Fruit fly (Drosophila melanogaster) whole organism, larva: ENCODE results near the gene Rh4.

Source experiments
- noc ChIP-seq: fragments of 200-800 bp; sonication (Bioruptor generic); optimal IDR thresholded peaks from 3 replicates; lab custom pipeline; 2019; ENCODE audit warnings: missing biosample characterization, mild to moderate bottlenecking, missing genetic modification characterization, moderate library complexity

Gene Rh4

DNA sequence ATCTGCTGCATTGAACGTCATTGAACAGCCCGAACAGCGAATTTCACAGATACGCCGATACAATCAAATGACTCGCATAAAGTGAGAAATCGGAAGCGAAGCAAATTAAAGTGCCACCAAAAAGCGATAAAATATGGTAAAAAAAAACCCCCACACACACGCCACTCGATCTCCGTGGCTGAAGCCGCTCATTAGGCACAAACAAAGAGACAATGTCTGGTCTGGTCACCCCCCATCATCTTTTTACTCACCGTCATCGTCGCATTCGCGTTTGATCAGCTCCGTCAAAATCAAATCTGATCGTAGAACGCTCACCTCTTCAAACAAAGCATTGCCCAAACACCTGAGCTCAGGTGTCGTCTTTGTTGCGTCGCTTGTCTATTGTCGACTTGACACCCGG, 13.6 kb upstream of the Rh4 start:
- TF ChIP-seq noc (tag; lab: Kevin White, UChicago) = no peak

DNA sequence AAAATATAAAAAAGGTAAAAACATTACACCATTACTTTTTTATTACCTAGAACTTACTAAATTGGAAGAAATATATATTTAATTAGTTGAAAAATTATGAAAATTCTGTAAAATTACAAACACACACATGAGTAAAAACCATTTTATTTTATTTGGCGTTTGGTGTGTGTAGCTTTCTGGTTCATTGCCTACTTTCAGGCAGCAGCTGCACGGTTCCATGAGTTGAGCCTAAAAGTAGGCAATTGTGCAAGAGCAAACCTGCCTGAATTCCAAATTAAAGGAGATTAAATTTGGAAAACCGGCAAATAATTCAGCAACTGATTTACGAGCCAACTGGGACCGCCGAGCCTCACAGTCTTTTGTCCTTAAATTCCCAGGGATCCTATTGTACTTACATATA, 13.2 kb upstream of the Rh4 start:
- no peak for TF ChIP-seq noc (tag; lab: Kevin White, UChicago)

DNA sequence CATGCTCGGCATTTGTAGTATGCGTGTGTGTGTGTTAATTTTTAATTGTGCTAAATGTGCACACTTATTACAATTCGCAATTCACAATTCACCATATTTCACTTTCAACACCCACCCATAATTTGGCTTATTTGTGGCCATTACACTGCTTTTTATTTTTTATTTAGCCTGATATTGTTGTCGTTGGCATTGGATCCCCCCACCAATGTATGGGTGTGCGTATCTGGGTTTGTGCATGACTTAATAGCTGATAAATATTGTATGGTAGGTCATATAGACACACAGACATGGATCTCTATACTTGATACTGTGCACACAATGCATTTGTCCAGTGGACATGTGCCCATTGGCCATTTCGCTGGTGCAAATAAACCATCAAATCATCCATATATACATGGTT, 11.4 kb upstream of the Rh4 start:
- TF ChIP-seq noc (tag; lab: Kevin White, UChicago) = no peak

DNA sequence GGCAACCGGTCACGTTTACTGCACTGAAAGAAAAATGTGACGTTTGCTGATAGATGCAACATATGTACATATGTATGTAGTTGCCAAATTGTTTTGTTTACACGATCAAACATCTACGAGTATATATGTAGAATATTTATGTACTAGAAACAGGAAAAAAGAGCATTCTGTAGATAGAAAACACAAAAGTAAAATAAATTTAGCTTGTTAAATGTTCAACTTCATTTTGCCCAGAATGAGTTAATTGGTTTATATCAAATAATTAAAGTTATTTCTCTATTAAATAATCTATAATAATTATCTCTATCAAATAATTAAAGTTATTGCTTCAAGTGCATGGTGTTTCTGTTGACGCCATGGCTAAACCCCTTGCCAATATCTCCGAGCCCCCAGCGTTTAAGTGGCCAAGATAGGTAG, 10.8 kb upstream of the Rh4 start:
- no peak for TF ChIP-seq noc (tag; lab: Kevin White, UChicago)

DNA sequence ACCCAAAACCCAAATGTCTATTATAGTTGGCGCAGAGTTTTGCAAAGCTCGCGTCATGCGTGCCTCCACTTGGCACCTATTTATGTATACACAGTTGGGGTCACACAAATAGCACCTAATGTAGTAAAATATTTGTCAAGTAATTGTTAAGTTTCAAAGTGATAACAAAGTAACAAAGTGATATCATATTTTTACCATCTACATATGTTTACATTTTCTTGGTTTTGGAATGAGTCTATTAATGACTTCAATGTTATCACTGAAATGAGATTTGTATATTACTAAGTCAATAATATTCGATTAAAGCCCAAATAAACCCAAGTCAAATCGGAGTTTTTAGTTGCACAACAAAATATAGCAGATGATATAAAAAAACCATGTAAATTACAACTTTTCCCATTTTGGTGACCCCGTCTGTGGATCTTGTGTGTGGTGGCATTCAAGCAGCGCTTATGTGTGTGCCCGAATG, 10.2 kb upstream of the Rh4 start:
- TF ChIP-seq noc (tag; lab: Kevin White, UChicago) = peak; percentile 87

DNA sequence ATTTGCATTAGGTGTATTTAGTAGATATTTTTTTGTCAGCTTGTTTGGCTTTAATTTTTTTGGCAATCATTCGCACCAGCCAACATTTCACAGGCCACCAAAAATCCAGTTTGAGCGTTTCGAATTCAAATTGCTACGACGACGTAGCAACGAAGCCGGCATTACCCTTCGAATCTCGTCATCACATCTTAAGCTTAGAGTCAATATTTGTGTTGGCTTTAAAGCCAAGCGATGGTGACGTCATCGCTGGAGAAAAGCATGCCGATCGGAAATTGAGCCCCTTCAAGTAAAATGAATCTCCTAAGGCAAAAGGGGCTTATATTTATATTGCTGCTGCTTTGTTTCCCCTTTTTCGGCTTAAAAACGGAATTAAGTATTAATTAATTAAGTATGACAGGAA, 9.3 kb upstream of the Rh4 start:
- TF ChIP-seq noc (tag; lab: Kevin White, UChicago) = no peak

DNA sequence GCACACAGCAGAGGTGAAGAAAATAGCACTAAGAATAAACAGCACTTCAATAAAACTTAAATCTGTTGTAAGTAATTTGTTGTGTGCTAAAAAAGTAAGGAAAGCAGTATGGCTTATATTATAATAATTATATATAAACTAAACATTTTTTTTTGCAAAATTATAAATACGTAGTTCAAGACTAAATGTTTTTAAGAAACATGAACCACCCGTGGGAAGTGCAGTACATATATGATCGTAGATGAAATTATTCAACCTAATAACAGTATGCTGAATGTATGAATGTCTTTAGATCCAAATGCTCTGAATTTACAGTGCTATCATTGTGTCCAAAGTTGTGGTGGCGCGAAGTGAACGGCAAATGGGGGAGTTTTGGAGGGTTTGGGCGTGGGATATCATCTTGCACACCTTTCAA, 8.4 kb upstream of the Rh4 start:
- no peak for TF ChIP-seq noc (tag; lab: Kevin White, UChicago)

DNA sequence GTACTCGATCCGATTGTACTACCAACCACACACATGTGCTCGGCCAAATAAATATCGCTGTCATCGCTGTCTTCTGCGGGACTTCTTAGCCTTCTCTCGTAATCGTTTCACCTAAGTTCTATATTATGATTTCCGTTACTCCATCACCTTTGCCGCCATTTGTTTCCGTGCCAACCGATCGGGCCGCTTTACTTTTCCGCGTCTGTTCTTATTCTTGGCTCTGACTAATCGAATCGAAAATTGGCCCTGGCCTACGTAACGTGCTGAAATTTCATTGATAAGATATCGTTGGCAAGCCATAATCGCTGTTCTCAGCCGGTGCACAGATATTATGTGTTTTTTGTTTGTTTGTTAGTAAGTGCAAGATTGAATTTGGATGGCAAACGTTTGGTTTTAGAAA, 4.9 kb upstream of the Rh4 start:
- no peak for TF ChIP-seq noc (tag; lab: Kevin White, UChicago)

DNA sequence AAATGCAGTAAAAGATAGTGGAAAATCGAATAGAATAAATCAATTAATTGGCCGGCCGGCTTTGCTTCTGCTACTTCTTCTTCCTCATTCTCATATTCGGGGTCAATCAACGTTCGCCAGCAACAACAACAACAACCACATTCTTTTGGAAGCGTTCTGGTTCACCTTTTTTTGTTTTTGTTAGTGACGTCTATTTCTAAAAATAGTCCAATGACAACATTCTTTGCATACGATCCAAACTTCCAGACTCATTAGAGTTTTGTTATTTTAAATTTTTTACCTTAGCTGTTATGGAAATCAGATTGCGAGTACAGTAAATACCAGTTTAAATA, 3.5 kb upstream of the Rh4 start:
- no peak for TF ChIP-seq noc (tag; lab: Kevin White, UChicago)

DNA sequence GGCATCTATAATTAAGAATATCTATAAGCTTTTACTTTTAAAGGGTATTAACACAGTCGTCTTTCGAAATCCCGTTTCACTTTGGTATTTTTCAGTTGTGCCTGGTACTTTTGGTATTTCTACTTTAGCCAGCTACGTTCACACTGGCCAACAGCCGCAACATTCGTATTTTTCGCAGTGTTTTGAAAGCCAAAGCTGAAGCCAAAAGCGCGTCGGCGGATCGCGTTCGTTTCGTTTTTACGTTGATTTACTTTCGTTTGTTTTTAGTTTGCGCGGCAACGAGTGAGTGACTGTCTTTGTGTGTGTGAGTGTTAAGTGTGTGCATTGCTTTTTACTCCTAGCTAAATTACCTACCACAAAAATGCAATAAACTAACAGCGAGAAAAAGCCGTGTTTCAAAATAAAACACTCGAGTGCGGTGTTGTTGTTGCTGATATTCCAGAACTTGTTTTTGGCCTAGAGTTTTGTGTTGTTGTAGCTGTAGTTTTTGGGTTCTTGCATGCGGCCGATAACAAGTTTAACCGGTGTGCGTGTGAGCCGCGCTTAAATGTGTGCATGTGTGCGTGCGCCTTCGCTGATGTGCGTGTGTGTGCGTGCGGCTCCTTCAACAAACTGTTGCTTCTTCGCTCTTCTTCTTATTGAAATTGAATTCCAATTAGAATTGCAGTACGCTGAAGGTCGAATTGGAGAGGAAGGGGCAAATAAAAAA, 3.0 kb upstream of the Rh4 start, which contains the start of gene Lmpt:
Gene Lmpt (plus strand): TSS at position 173 of the 709 bp plus-strand sequence.
- TF ChIP-seq noc (tag; lab: Kevin White, UChicago) = no peak

DNA sequence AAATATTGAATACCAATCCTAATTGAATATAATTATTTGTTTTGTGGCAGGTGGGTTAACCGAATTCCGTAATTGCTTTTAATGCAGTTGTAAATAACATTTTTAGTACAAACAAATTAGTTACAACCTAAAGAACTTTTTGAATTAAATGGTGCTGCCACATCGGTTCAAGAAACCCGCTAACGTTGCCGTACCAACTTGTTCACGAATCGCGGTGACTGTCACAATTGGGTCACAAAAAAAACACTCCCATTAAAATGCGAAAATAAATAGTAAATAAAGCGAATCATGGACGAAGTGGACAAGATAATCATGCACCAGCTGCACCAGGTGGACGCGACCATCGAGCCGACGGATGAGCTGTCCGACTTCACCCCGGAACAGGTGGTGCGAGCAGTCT, 641 bp upstream of the Rh4 start, which contains the start of gene CG9951:
Gene CG9951 (plus strand): TSS at position 207 of the 400 bp plus-strand sequence.
- TF ChIP-seq noc (tag; lab: Kevin White, UChicago) = no peak

DNA sequence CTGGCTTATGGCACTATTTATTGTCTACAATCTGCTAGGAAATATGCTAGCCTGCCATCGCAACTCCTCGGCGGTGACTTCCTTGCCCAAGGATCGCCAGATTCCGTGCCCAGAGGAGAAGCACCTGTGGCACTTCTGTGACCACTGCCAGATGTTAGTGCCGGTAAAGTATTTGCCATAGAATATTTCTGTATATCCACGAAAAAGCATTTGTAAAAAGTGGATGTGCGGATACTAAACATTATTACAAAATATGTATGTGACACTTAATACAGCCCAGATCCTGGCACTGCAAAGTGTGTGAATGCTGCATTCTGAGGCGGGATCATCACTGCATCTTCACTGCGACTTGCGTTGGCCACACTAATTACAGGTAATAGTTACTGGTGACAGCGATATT, 1.4 kb downstream of the Rh4 start:
- no peak for TF ChIP-seq noc (tag; lab: Kevin White, UChicago)

DNA sequence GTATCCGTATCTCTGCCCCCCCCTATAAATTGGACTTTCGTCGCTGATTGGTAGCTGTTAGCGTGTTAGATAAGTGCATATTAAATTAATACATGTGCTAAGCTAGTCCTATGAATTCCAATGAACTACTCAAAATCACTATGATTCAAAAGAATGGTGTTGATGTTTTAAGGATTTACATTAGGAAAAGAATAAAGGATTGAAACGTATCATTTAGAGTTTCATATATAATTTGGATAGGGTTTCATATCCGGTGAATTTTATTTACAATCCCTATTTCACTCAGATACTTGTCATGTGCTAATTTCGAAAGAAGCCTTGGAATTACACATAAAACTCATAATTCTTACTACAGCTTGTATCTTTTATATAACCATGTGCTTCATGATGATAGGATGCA, 2.0 kb downstream of the Rh4 start, which contains the start of gene CG13029:
Gene CG13029 (plus strand): TSS at position 301 of the 400 bp plus-strand sequence.
- no peak for TF ChIP-seq noc (tag; lab: Kevin White, UChicago)

DNA sequence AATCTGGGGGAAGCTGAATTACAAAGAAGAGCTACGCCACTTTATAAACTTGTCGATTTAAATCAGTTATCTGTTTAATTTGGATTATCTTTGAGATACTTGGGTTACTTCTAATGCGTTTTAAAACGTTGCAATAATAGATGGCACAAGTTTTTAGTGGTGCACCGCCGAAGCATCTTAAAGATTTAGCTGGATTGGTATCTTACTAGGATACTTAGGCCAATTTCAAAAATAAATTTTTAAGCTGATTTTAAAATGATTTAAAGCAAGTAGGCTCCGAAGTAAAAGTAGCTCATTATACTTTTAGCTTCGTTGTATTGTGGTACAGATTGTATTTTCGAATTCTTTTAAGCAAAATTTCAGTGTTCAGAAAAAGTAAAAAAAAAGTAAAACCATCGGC, 3.5 kb downstream of the Rh4 start, which contains the start of gene sinah:
Gene sinah (plus strand): TSS at position 301 of the 400 bp plus-strand sequence.
- no peak for TF ChIP-seq noc (tag; lab: Kevin White, UChicago)

DNA sequence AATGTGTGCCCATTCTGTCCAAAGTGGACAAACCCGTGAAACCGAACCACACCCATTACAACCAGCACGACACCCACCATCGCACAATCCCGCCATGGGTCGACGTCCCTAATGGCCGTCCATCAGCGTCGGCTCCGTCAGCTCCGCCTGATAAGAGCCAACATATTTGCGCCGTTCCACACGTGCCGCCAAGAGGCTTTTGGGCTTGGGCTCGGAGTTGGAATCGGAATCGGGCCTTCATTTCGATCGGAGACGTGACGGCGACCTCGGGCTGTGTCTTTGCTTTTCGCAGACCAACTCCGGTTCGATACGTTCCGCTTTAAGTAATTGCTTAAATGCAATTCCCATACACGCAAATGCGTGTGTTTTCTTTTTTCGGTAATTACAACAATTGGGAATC, 7.0 kb downstream of the Rh4 start:
- no peak for TF ChIP-seq noc (tag; lab: Kevin White, UChicago)

DNA sequence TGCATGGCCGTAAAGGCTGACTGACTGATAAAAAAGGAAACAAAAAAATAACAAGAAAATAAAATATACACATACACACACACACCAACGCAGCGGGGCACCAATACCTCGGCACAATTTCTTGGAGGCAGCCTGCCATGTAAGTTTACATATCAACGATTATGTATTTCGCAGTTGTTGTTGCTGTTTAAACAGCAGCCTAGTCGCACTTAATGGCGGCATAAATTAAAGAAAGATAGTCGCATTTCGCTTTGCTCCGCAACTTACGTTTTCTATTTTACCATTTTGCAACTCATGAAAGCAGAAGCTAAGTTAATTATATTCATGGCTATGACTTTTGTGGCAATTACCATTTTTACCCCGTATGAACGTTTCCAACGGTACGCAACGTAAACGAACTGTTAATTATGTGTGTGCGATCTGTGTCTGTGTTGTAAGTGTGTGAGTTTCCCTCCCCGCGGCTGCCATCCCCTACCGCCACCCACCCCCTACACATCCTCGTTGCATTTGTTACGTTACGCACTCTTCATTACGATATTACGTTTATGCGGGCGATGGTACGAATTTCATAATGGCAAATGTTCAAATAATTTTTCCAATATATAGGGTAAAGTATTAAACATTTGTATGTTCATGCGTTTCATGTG, 7.8 kb downstream of the Rh4 start:
- no peak for TF ChIP-seq noc (tag; lab: Kevin White, UChicago)
